Worm (Caenorhabditis elegans): ENCODE measurements around the gene ZK757.10.
A peak's percentile ranks its signal among the peaks of the same experiment; 100 is the strongest.

Gene ZK757.10

DNA sequence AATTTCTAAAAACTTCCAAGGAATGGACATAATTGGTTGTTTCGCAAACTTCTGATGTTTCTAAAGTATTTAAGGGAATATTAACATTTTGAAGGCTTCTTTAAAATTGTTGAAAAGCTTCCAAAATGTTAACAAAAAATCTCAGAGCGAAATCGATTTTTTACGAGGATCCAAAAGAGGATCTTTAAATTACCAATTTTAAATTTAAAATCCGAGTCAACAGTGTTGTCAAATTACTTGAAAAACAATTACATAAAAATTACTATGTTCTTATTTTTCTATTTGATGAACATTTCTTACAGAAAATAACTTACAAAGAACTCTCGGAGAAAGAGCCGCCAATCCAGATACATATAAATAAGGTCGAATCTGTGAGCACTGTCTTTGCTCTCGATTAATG, at the start of gene ZK757.10:
Gene ZK757.10 (plus strand): TSS at position 301 of the 400 bp plus-strand sequence.
- TF ChIP-seq T22C8.4 (GFP tag; IDR thresholded peaks at IDR 0.05) = no peak
- TF ChIP-seq cog-1 (tag; optimal IDR thresholded peaks at IDR 0.05) = no peak
- TF ChIP-seq ztf-23 (GFP tag; IDR thresholded peaks at IDR 0.05) = no peak
- TF ChIP-seq ref-1 (GFP tag; conservative IDR thresholded peaks at IDR 0.05) = no peak
- TF ChIP-seq flt-1 (GFP tag; IDR thresholded peaks at IDR 0.05) = no peak
- TF ChIP-seq ztf-29 (GFP tag; IDR thresholded peaks at IDR 0.05) = no peak
- no peak for TF ChIP-seq tab-1 (GFP tag; IDR thresholded peaks at IDR 0.05)
- no peak for TF ChIP-seq med-1 (GFP tag; optimal IDR thresholded peaks at IDR 0.05; ENCODE audit: insufficient read depth)
- TF ChIP-seq klf-2 (GFP tag; conservative IDR thresholded peaks at IDR 0.05) = no peak

DNA sequence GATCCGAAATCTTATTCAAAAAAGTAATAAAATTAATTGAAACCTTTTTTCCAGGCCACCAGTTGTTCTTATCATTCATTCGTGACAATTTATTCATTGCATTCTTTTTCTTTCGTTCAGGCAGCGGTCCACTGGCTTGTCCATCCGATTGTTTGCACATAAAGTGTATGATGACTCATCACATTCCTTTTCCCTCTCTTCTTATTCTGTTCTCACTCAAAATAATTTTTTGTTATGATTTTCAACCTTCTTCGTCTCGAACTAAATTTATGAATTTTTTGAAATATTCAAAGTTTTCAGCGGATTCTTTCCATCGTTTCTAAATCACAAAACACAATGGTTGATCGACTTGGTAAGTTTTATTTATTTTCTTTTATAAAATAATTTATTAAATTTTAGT, 46.5 kb upstream of the ZK757.10 start, which contains the start of gene ZK632.12:
Gene ZK632.12 (plus strand): TSS at position 301 of the 400 bp plus-strand sequence.
- no peak for TF ChIP-seq tab-1 (GFP tag; IDR thresholded peaks at IDR 0.05)
- TF ChIP-seq T22C8.4 (GFP tag; IDR thresholded peaks at IDR 0.05) = no peak
- TF ChIP-seq ztf-23 (GFP tag; IDR thresholded peaks at IDR 0.05) = no peak
- no peak for TF ChIP-seq flt-1 (GFP tag; IDR thresholded peaks at IDR 0.05)
- no peak for TF ChIP-seq ref-1 (GFP tag; conservative IDR thresholded peaks at IDR 0.05)
- TF ChIP-seq med-1 (GFP tag; optimal IDR thresholded peaks at IDR 0.05; ENCODE audit: insufficient read depth) = no peak
- TF ChIP-seq cog-1 (tag; optimal IDR thresholded peaks at IDR 0.05) = no peak
- TF ChIP-seq klf-2 (GFP tag; conservative IDR thresholded peaks at IDR 0.05) = no peak
- TF ChIP-seq ztf-29 (GFP tag; IDR thresholded peaks at IDR 0.05) = no peak

DNA sequence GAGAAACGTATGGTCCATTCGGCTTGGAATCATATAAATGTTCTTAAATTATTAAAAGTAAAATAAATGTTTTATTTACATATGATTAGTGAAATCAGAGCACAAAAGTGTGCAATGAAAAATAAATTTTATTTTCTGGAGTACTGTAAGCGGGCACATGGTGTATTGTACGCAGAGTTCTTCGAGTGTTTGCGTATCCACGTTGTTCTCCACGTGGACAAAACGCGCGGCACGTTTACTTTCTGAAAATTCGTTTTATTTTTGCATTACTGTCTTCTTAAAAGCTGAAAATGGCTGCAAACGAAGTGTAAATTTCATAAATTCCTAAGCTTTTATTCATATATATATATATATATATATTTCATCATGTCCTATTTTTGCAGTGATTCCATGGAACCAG, 44.5 kb upstream of the ZK757.10 start:
- TF ChIP-seq cog-1 (tag; optimal IDR thresholded peaks at IDR 0.05) (no peak), T22C8.4 (GFP tag; IDR thresholded peaks at IDR 0.05) (no peak), ref-1 (GFP tag; conservative IDR thresholded peaks at IDR 0.05) (no peak), tab-1 (GFP tag; IDR thresholded peaks at IDR 0.05) (no peak), ztf-29 (GFP tag; IDR thresholded peaks at IDR 0.05) (no peak), ztf-23 (GFP tag; IDR thresholded peaks at IDR 0.05) (no peak), klf-2 (GFP tag; conservative IDR thresholded peaks at IDR 0.05) (no peak), med-1 (GFP tag; optimal IDR thresholded peaks at IDR 0.05; ENCODE audit: insufficient read depth) (no peak), flt-1 (GFP tag; IDR thresholded peaks at IDR 0.05) (no peak)

DNA sequence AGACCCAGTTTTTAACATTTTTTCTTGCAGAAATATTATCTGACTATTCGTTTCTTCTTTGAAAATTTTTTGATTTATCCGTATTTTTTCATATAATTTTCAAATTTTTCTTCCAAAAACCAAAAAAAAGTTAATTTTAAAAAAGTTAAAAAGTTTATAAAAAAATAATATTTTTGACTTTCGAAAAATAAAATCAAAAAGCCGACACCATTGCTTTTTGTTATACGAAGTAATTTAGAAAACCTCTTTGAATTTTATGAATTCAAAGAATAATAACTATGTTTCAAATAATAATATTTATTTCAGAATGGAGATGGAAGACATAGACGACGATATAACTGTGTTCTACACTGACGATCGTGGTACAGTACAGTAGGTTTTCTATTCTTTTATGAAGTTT, 42.2 kb upstream of the ZK757.10 start, which contains the start of gene K11H3.8:
Gene K11H3.8 (plus strand): TSS at position 301 of the 400 bp plus-strand sequence.
- TF ChIP-seq med-1 (GFP tag; optimal IDR thresholded peaks at IDR 0.05; ENCODE audit: insufficient read depth) = no peak
- no peak for TF ChIP-seq ztf-23 (GFP tag; IDR thresholded peaks at IDR 0.05)
- no peak for TF ChIP-seq ztf-29 (GFP tag; IDR thresholded peaks at IDR 0.05)
- no peak for TF ChIP-seq T22C8.4 (GFP tag; IDR thresholded peaks at IDR 0.05)
- TF ChIP-seq flt-1 (GFP tag; IDR thresholded peaks at IDR 0.05) = no peak
- no peak for TF ChIP-seq cog-1 (tag; optimal IDR thresholded peaks at IDR 0.05)
- TF ChIP-seq ref-1 (GFP tag; conservative IDR thresholded peaks at IDR 0.05) = no peak
- no peak for TF ChIP-seq klf-2 (GFP tag; conservative IDR thresholded peaks at IDR 0.05)
- TF ChIP-seq tab-1 (GFP tag; IDR thresholded peaks at IDR 0.05) = no peak

DNA sequence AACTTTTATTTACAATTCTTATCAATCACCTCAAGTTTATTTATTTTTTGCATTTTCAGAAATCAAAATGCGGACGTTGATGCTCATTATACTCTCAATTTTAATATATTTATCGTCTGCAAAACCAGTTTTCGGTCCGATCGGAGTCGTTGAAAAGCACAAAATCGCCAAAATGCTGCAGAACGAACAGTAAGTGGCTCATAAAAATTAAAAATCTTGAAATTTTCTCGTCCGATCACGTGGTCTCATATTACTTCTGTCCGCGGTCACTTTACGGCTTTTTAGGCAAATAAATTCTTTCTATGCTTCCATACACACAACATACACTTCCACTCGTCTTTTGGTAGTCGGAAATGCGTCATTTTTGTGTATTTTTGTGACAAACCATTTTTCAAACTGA, 33.3 kb upstream of the ZK757.10 start, which contains the start of gene K11H3.5:
Gene K11H3.5 (plus strand): TSS at position 54 of the 400 bp plus-strand sequence.
- TF ChIP-seq ztf-29 (GFP tag; IDR thresholded peaks at IDR 0.05) = no peak
- TF ChIP-seq tab-1 (GFP tag; IDR thresholded peaks at IDR 0.05) = no peak
- TF ChIP-seq flt-1 (GFP tag; IDR thresholded peaks at IDR 0.05) = no peak
- no peak for TF ChIP-seq ztf-23 (GFP tag; IDR thresholded peaks at IDR 0.05)
- TF ChIP-seq klf-2 (GFP tag; conservative IDR thresholded peaks at IDR 0.05) = no peak
- no peak for TF ChIP-seq T22C8.4 (GFP tag; IDR thresholded peaks at IDR 0.05)
- no peak for TF ChIP-seq med-1 (GFP tag; optimal IDR thresholded peaks at IDR 0.05; ENCODE audit: insufficient read depth)
- no peak for TF ChIP-seq cog-1 (tag; optimal IDR thresholded peaks at IDR 0.05)
- no peak for TF ChIP-seq ref-1 (GFP tag; conservative IDR thresholded peaks at IDR 0.05)

DNA sequence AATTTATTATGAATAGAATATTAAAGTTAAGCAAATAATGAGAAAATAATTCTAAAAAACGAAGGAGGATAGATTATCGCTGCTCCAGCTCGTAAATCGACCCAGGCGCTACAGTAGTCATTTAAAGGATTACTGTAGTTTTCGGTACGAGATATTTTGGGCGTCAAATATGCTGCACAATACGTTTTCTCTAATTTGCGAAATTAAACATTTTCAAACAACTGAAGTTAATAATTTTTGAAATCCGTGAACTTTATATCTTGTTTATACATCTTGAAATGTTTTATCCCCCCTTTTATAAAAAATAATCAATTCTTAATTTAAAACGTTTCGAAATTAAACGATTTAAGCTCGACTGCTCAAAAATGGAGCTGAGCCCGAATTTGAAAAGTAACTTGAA, 31.0 kb upstream of the ZK757.10 start, which contains the start of gene K11H3.2:
Gene K11H3.2 (plus strand): TSS at position 301 of the 400 bp plus-strand sequence.
- TF ChIP-seq ztf-29 (GFP tag; IDR thresholded peaks at IDR 0.05) (no peak), ref-1 (GFP tag; conservative IDR thresholded peaks at IDR 0.05) (no peak), cog-1 (tag; optimal IDR thresholded peaks at IDR 0.05) (no peak), klf-2 (GFP tag; conservative IDR thresholded peaks at IDR 0.05) (no peak), T22C8.4 (GFP tag; IDR thresholded peaks at IDR 0.05) (no peak), flt-1 (GFP tag; IDR thresholded peaks at IDR 0.05) (no peak), tab-1 (GFP tag; IDR thresholded peaks at IDR 0.05) (no peak)

DNA sequence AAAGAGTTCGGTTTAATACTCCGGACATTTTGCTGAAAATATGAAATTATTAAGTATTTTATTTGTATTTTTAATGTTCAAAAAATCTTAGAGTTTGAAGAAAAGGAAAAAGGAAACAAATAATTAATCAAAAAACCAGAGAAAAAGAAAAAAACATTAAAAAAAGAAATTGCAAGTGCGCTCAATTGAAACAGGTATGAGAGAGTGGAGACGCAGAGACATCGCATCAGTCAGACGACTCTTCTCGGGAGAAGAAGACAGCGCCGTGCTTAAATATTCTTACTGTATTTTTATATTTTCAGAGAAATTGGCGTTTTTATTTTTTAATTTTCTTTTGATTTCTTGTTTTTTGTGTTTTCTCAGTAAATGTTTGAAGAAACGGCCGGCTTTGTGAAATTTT, 29.0 kb upstream of the ZK757.10 start, which contains the start of gene mrpl-36:
Gene mrpl-36 (minus strand): TSS at position 34 of the 400 bp plus-strand sequence.
- TF ChIP-seq ztf-23 (GFP tag; IDR thresholded peaks at IDR 0.05) = no peak
- TF ChIP-seq tab-1 (GFP tag; IDR thresholded peaks at IDR 0.05) = no peak
- no peak for TF ChIP-seq ztf-29 (GFP tag; IDR thresholded peaks at IDR 0.05)
- no peak for TF ChIP-seq flt-1 (GFP tag; IDR thresholded peaks at IDR 0.05)
- TF ChIP-seq med-1 (GFP tag; optimal IDR thresholded peaks at IDR 0.05; ENCODE audit: insufficient read depth) = no peak
- TF ChIP-seq cog-1 (tag; optimal IDR thresholded peaks at IDR 0.05) = no peak
- no peak for TF ChIP-seq klf-2 (GFP tag; conservative IDR thresholded peaks at IDR 0.05)
- TF ChIP-seq ref-1 (GFP tag; conservative IDR thresholded peaks at IDR 0.05) = no peak
- no peak for TF ChIP-seq T22C8.4 (GFP tag; IDR thresholded peaks at IDR 0.05)

DNA sequence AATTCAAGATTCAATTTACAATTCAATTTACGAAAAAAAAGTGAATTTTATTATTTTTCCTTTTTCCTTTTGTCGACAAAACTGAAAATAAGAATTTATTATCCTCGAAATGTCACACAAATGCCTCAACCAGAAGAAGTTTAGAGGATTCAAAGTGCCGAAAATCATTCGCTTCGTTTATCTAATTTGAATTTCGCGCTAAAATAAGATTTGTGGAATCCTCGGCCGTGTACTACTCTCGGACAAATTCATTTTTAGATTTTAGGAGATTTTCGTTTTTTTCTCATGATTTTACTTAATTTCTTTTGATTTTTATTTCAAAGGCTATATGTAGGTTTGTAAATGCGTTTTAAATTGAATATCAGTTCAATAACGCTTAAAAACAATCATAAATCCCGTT, 28.4 kb upstream of the ZK757.10 start:
- no peak for TF ChIP-seq ref-1 (GFP tag; conservative IDR thresholded peaks at IDR 0.05)
- no peak for TF ChIP-seq ztf-23 (GFP tag; IDR thresholded peaks at IDR 0.05)
- no peak for TF ChIP-seq cog-1 (tag; optimal IDR thresholded peaks at IDR 0.05)
- no peak for TF ChIP-seq med-1 (GFP tag; optimal IDR thresholded peaks at IDR 0.05; ENCODE audit: insufficient read depth)
- TF ChIP-seq tab-1 (GFP tag; IDR thresholded peaks at IDR 0.05) = no peak
- TF ChIP-seq T22C8.4 (GFP tag; IDR thresholded peaks at IDR 0.05) = no peak
- no peak for TF ChIP-seq klf-2 (GFP tag; conservative IDR thresholded peaks at IDR 0.05)
- no peak for TF ChIP-seq ztf-29 (GFP tag; IDR thresholded peaks at IDR 0.05)
- no peak for TF ChIP-seq flt-1 (GFP tag; IDR thresholded peaks at IDR 0.05)

DNA sequence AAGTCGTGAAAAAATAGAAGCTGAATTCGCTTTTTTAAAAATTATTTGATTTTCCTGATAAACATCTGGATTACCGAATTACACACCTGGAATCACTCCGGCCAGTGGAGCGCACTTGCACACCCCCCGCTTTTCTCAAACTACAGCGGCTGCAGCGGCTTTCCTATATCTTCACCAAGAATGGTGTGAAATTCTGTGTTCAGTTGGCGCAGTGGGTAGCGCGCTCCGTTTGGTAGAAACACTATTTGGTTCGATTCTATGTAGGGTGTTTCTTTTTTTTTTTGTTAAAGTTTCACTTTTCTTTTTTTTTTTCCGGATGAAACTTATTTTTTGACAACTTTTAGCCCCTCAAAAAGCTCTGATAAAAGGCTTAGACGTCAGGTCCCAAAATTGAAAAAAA, 27.9 kb upstream of the ZK757.10 start:
- TF ChIP-seq ztf-23 (GFP tag; IDR thresholded peaks at IDR 0.05) (peak; percentile 68), ref-1 (GFP tag; conservative IDR thresholded peaks at IDR 0.05) (peak; percentile 62), tab-1 (GFP tag; IDR thresholded peaks at IDR 0.05) (peak; percentile 84), ztf-29 (GFP tag; IDR thresholded peaks at IDR 0.05) (peak; percentile 65), klf-2 (GFP tag; conservative IDR thresholded peaks at IDR 0.05) (peak; percentile 76), T22C8.4 (GFP tag; IDR thresholded peaks at IDR 0.05) (peak; percentile 60), flt-1 (GFP tag; IDR thresholded peaks at IDR 0.05) (peak; percentile 88)
